Worm (Caenorhabditis elegans) whole organism, early embryonic: Measurements from ENCODE around the gene B0273.115.
"Not testable (repeated sequence)": the region's sequence is repeated elsewhere in the genome, so short reads cannot be mapped to it uniquely, and the experiment has no call there.

Experiments
- B0310.2 ChIP-seq: sonication (generic microtip); optimal IDR thresholded peaks from 2 replicates; lab custom pipeline; 2016; ENCODE audit warnings: mild to moderate bottlenecking, missing genetic modification characterization, missing compliant biosample characterization
- F13C5.2 ChIP-seq: sonication (generic microtip); optimal IDR thresholded peaks from 2 replicates; lab custom pipeline; 2017; ENCODE audit warnings: mild to moderate bottlenecking, missing genetic modification characterization, inconsistent platforms, missing compliant biosample characterization
- aly-1 ChIP-seq: sonication (generic microtip); optimal IDR thresholded peaks from 2 replicates; lab custom pipeline; 2016; ENCODE audit warnings: missing genetic modification characterization, missing compliant biosample characterization
- ama-1 ChIP-seq: fragments of 150-350 bp; optimal IDR thresholded peaks from 2 replicates; lab custom pipeline; 2014
- ceh-13 ChIP-seq: fragments of 200-800 bp; sonication (Bioruptor generic); optimal IDR thresholded peaks from 2 replicates; lab custom pipeline; 2018; ENCODE audit warnings: mild to moderate bottlenecking, missing genetic modification characterization, missing compliant biosample characterization
- ceh-36 ChIP-seq: sonication (generic microtip); optimal IDR thresholded peaks from 2 replicates; lab custom pipeline; 2016; ENCODE audit warnings: missing genetic modification characterization, inconsistent platforms, missing compliant biosample characterization
- ets-7 ChIP-seq: sonication (generic microtip); optimal IDR thresholded peaks from 2 replicates; lab custom pipeline; 2016; ENCODE audit warnings: missing genotype, missing genetic modification characterization, missing compliant biosample characterization
- flt-1 ChIP-seq: fragments of 200-800 bp; sonication (Bioruptor generic); IDR thresholded peaks from 2 replicates; pipeline ENCODE4 v1.3.6; 2022; ENCODE audit warnings: missing genetic modification characterization, missing compliant biosample characterization
- hmbx-1 ChIP-seq: sonication (generic microtip); optimal IDR thresholded peaks from 2 replicates; lab custom pipeline; 2016; ENCODE audit warnings: mild to moderate bottlenecking, missing genetic modification characterization, missing compliant biosample characterization
- hmg-4 ChIP-seq: fragments of 200-800 bp; sonication (Bioruptor generic); optimal IDR thresholded peaks from 2 replicates; lab custom pipeline; 2018; ENCODE audit warnings: mild to moderate bottlenecking, missing genetic modification characterization, missing compliant biosample characterization
- hnd-1 ChIP-seq: sonication (generic microtip); optimal IDR thresholded peaks from 2 replicates; lab custom pipeline; 2016; ENCODE audit warnings: missing genetic modification characterization, missing compliant biosample characterization
- pes-1 ChIP-seq: fragments of 200-800 bp; sonication (Bioruptor generic); IDR thresholded peaks from 2 replicates; pipeline ENCODE4 v1.3.6; 2022; ENCODE audit warnings: missing genetic modification reagents, missing genetic modification characterization, missing compliant biosample characterization
- scrt-1 ChIP-seq: fragments of 200-800 bp; sonication (Bioruptor generic); IDR thresholded peaks from 2 replicates; pipeline ENCODE4 v1.3.6; 2022; ENCODE audit warnings: missing genetic modification characterization, missing compliant biosample characterization
- sea-1 ChIP-seq: fragments of 200-800 bp; sonication (Bioruptor generic); conservative IDR thresholded peaks from 2 replicates; pipeline ENCODE4 v1.3.6; 2022; ENCODE audit warnings: missing genetic modification characterization, missing compliant biosample characterization
- tbx-11 ChIP-seq: fragments of 200-800 bp; sonication (Bioruptor generic); IDR thresholded peaks from 2 replicates; pipeline ENCODE4 v1.3.6; 2022; ENCODE audit warnings: missing genetic modification characterization, missing compliant biosample characterization
- tbx-37 ChIP-seq: fragments of 200-800 bp; sonication (Bioruptor generic); conservative IDR thresholded peaks from 2 replicates; pipeline ENCODE4 v1.3.6; 2022; ENCODE audit warnings: missing genetic modification reagents, missing genetic modification characterization, missing compliant biosample characterization
- tra-4 ChIP-seq: sonication (generic microtip); optimal IDR thresholded peaks from 2 replicates; lab custom pipeline; 2017; ENCODE audit warnings: missing genetic modification characterization, missing compliant biosample characterization

B0273.115 gene

ce11 chrIV:5479289-5479688, 11.7 kb downstream of the B0273.115 start, which contains the start of gene T11F8.1:
TSS of gene T11F8.1 (plus strand) at chrIV:5479589.
- TF ChIP-seq flt-1 (GFP tag; lab: Robert Waterston, UW) = no peak
- no peak for TF ChIP-seq ceh-13 (GFP tag; lab: Kevin White, UChicago)
- TF ChIP-seq tbx-11 (GFP tag; lab: Robert Waterston, UW) = no peak
- no peak for TF ChIP-seq hnd-1 (tag; lab: Kevin White, UChicago)
- no peak for TF ChIP-seq sea-1
- TF ChIP-seq tra-4 (tag; lab: Kevin White, UChicago) = no peak
- no peak for TF ChIP-seq ceh-36 (tag; lab: Kevin White, UChicago)
- no peak for TF ChIP-seq aly-1 (tag; lab: Kevin White, UChicago)
- TF ChIP-seq pes-1 (GFP tag; lab: Robert Waterston, UW) = no peak
- no peak for TF ChIP-seq scrt-1 (GFP tag; lab: Robert Waterston, UW)
- no peak for TF ChIP-seq hmbx-1 (tag; lab: Kevin White, UChicago)

ce11 chrIV:5476468-5476867, 14.5 kb downstream of the B0273.115 start, which contains the start of gene T11F8.4:
TSS of gene T11F8.4 (minus strand) at chrIV:5476568.
- TF ChIP-seq hmbx-1 (tag; lab: Kevin White, UChicago) (no peak), tbx-37 (GFP tag; lab: Robert Waterston, UW) (no peak), B0310.2 (tag; lab: Kevin White, UChicago) (no peak), scrt-1 (GFP tag; lab: Robert Waterston, UW) (no peak), hmg-4 (GFP tag; lab: Kevin White, UChicago) (no peak), hnd-1 (tag; lab: Kevin White, UChicago) (no peak), F13C5.2 (tag; lab: Kevin White, UChicago) (no peak), ceh-13 (GFP tag; lab: Kevin White, UChicago) (no peak), tbx-11 (GFP tag; lab: Robert Waterston, UW) (no peak), aly-1 (tag; lab: Kevin White, UChicago) (no peak), pes-1 (GFP tag; lab: Robert Waterston, UW) (no peak), ama-1 (lab: Kevin White, UChicago) (no peak)

- no peak for TF ChIP-seq hmbx-1 (tag; lab: Kevin White, UChicago)
- TF ChIP-seq tbx-37 (GFP tag; lab: Robert Waterston, UW) = no peak
- no peak for TF ChIP-seq flt-1 (GFP tag; lab: Robert Waterston, UW)
- no peak for TF ChIP-seq ama-1 (lab: Kevin White, UChicago)
- no peak for TF ChIP-seq ceh-13 (GFP tag; lab: Kevin White, UChicago)
- no peak for TF ChIP-seq hnd-1 (tag; lab: Kevin White, UChicago)
- no peak for TF ChIP-seq sea-1
- TF ChIP-seq hmg-4 (GFP tag; lab: Kevin White, UChicago) = no peak
- TF ChIP-seq tra-4 (tag; lab: Kevin White, UChicago) = no peak
- no peak for TF ChIP-seq tbx-11 (GFP tag; lab: Robert Waterston, UW)
- TF ChIP-seq ets-7 (tag; lab: Kevin White, UChicago) = no peak
Measured at ce11 chrIV:5473098-5473497, 17.9 kb downstream of the B0273.115 start.

ce11 chrIV:5469739-5470138, 21.2 kb downstream of the B0273.115 start, which contains the start of gene rme-2:
TSS of gene rme-2 (plus strand) at chrIV:5470026.
- no peak for TF ChIP-seq hmg-4 (GFP tag; lab: Kevin White, UChicago)

ce11 chrIV:5464403-5464802, 26.6 kb downstream of the B0273.115 start, which contains the start of gene Y52D5A.2:
TSS of gene Y52D5A.2 (minus strand) at chrIV:5464503.
- not testable (repeated sequence) for TF ChIP-seq ceh-13 (GFP tag; lab: Kevin White, UChicago); aly-1 (tag; lab: Kevin White, UChicago); ama-1 (lab: Kevin White, UChicago)

- no peak for TF ChIP-seq tra-4 (tag; lab: Kevin White, UChicago)
- TF ChIP-seq tbx-37 (GFP tag; lab: Robert Waterston, UW) = no peak
- no peak for TF ChIP-seq hmg-4 (GFP tag; lab: Kevin White, UChicago)
- no peak for TF ChIP-seq F13C5.2 (tag; lab: Kevin White, UChicago)
- TF ChIP-seq sea-1 = no peak
- no peak for TF ChIP-seq B0310.2 (tag; lab: Kevin White, UChicago)
- TF ChIP-seq tbx-11 (GFP tag; lab: Robert Waterston, UW) = no peak
- no peak for TF ChIP-seq hnd-1 (tag; lab: Kevin White, UChicago)
- TF ChIP-seq ama-1 (lab: Kevin White, UChicago) = no peak
- no peak for TF ChIP-seq ceh-36 (tag; lab: Kevin White, UChicago)
- TF ChIP-seq hmbx-1 (tag; lab: Kevin White, UChicago) = no peak
- no peak for TF ChIP-seq ets-7 (tag; lab: Kevin White, UChicago)
- TF ChIP-seq flt-1 (GFP tag; lab: Robert Waterston, UW) = no peak
- TF ChIP-seq pes-1 (GFP tag; lab: Robert Waterston, UW) = no peak
- no peak for TF ChIP-seq aly-1 (tag; lab: Kevin White, UChicago)
- no peak for TF ChIP-seq ceh-13 (GFP tag; lab: Kevin White, UChicago)
- no peak for TF ChIP-seq scrt-1 (GFP tag; lab: Robert Waterston, UW)
Measured at ce11 chrIV:5462820-5463219, 28.1 kb downstream of the B0273.115 start.

- not testable (repeated sequence) for TF ChIP-seq tra-4 (tag; lab: Kevin White, UChicago); pes-1 (GFP tag; lab: Robert Waterston, UW); ceh-13 (GFP tag; lab: Kevin White, UChicago)
Measured at ce11 chrIV:5455999-5456398, 35.0 kb downstream of the B0273.115 start, which contains the start of gene Y4C6A.3. TSS of gene Y4C6A.3 (minus strand) at chrIV:5456099.

ce11 chrIV:5452667-5453066, 38.3 kb downstream of the B0273.115 start, which contains the start of gene Y4C6A.4:
TSS of gene Y4C6A.4 (plus strand) at chrIV:5452967.
- TF ChIP-seq aly-1 (tag; lab: Kevin White, UChicago) (no peak), pes-1 (GFP tag; lab: Robert Waterston, UW) (no peak), F13C5.2 (tag; lab: Kevin White, UChicago) (no peak), flt-1 (GFP tag; lab: Robert Waterston, UW) (no peak), tbx-11 (GFP tag; lab: Robert Waterston, UW) (no peak), tra-4 (tag; lab: Kevin White, UChicago) (no peak), scrt-1 (GFP tag; lab: Robert Waterston, UW) (no peak), ceh-36 (tag; lab: Kevin White, UChicago) (no peak), hmg-4 (GFP tag; lab: Kevin White, UChicago) (no peak), ceh-13 (GFP tag; lab: Kevin White, UChicago) (no peak), hnd-1 (tag; lab: Kevin White, UChicago) (no peak), hmbx-1 (tag; lab: Kevin White, UChicago) (no peak), ama-1 (lab: Kevin White, UChicago) (no peak), tbx-37 (GFP tag; lab: Robert Waterston, UW) (no peak)
